Worm (Caenorhabditis elegans) whole organism, late embryonic: ENCODE results near the gene Y36E3A.2.

Source experiments
- ama-1 ChIP-seq: fragments of 150-350 bp; optimal IDR thresholded peaks from 2 replicates; lab custom pipeline; 2014
- ceh-48 ChIP-seq: sonication (generic microtip); optimal IDR thresholded peaks from 2 replicates; lab custom pipeline; 2016; ENCODE audit warnings: missing genetic modification characterization, inconsistent platforms, missing compliant biosample characterization
- fkh-6 ChIP-seq: sonication (generic microtip); optimal IDR thresholded peaks from 2 replicates; lab custom pipeline; 2016; ENCODE audit warnings: missing genetic modification characterization, missing compliant biosample characterization
- madf-2 ChIP-seq: sonication (generic microtip); optimal IDR thresholded peaks from 2 replicates; lab custom pipeline; 2017; ENCODE audit warnings: missing genetic modification characterization, missing compliant biosample characterization
- npax-4 ChIP-seq: sonication (generic microtip); optimal IDR thresholded peaks from 2 replicates; lab custom pipeline; 2016; ENCODE audit warnings: missing genetic modification characterization, missing compliant biosample characterization
- pha-4 ChIP-seq: fragments of 150-350 bp; optimal IDR thresholded peaks from 2 replicates; lab custom pipeline; 2018; ENCODE audit warnings: missing biosample characterization, missing genetic modification reagents, missing genetic modification characterization
- pros-1 ChIP-seq: fragments of 150-350 bp; optimal IDR thresholded peaks from 2 replicates; lab custom pipeline; 2014; ENCODE audit warnings: missing biosample characterization, missing genetic modification reagents, missing genetic modification characterization
- tbx-2 ChIP-seq: sonication (generic microtip); optimal IDR thresholded peaks from 2 replicates; lab custom pipeline; 2016; ENCODE audit warnings: missing genetic modification characterization, missing compliant biosample characterization
- ttx-3 ChIP-seq: sonication (generic microtip); optimal IDR thresholded peaks from 2 replicates; lab custom pipeline; 2016; ENCODE audit warnings: missing genetic modification reagents, missing genetic modification characterization, missing compliant biosample characterization

- TF ChIP-seq ama-1 (lab: Kevin White, UChicago) (no peak), npax-4 (no peak), pha-4 (no peak), madf-2 (no peak), ceh-48 (tag; lab: Kevin White, UChicago) (no peak), pros-1 (tag; lab: Kevin White, UChicago) (no peak), tbx-2 (no peak), fkh-6 (tag; lab: Kevin White, UChicago) (no peak), ttx-3 (tag; lab: Kevin White, UChicago) (no peak)
Observed at ce11 chrV:15388820-15389384, 36.9 kb upstream of the Y36E3A.2 start, which contains the start of gene srh-170.
